Worm (Caenorhabditis elegans) whole organism, L1 larva: Measurements from ENCODE around the gene ZK1240.5.
A peak's percentile ranks its signal among the peaks of the same experiment; 100 is the strongest.

Experiments
- C04F5.9 ChIP-seq: sonication (generic microtip); optimal IDR thresholded peaks from 2 replicates; lab custom pipeline; 2016; ENCODE audit warnings: missing genetic modification characterization, missing compliant biosample characterization
- C34B4.2 ChIP-seq: sonication (generic microtip); optimal IDR thresholded peaks from 2 replicates; lab custom pipeline; 2017; ENCODE audit warnings: mild to moderate bottlenecking, missing genetic modification characterization, missing compliant biosample characterization
- F16B12.6 ChIP-seq: fragments of 150-350 bp; optimal IDR thresholded peaks from 2 replicates; lab custom pipeline; 2014; ENCODE audit warnings: missing biosample characterization, missing genetic modification characterization
- Y116A8C.19 ChIP-seq: sonication (generic microtip); optimal IDR thresholded peaks from 2 replicates; lab custom pipeline; 2016; ENCODE audit warnings: missing compliant biosample characterization, missing genetic modification characterization, borderline replicate concordance
- aha-1 ChIP-seq: fragments of 150-350 bp; optimal IDR thresholded peaks from 2 replicates; lab custom pipeline; 2014; ENCODE audit warnings: missing biosample characterization, missing genetic modification characterization
- alr-1 ChIP-seq: fragments of 200-800 bp; sonication (Bioruptor generic); optimal IDR thresholded peaks from 2 replicates; lab custom pipeline; 2018; ENCODE audit warnings: borderline replicate concordance, mild to moderate bottlenecking, missing genetic modification characterization, missing compliant biosample characterization
- aly-2 ChIP-seq: fragments of 150-350 bp; optimal IDR thresholded peaks from 2 replicates; lab custom pipeline; 2014; ENCODE audit warnings: missing biosample characterization, missing genetic modification characterization
- ceh-82 ChIP-seq, 3 experiments: fragments of 150-350 bp in 1 of 3; sonication (generic microtip) in 2 of 3; optimal IDR thresholded peaks; 2 replicates each; lab custom pipeline; 2014 to 2017; ENCODE audit warnings: missing biosample characterization in 3 of 3, missing genetic modification characterization in 3 of 3
- ceh-90 ChIP-seq: sonication (generic microtip); optimal IDR thresholded peaks from 2 replicates; lab custom pipeline; 2016; ENCODE audit warnings: missing genetic modification characterization, missing compliant biosample characterization
- dsc-1 ChIP-seq: sonication (generic microtip); optimal IDR thresholded peaks from 2 replicates; lab custom pipeline; 2016; ENCODE audit warnings: mild to moderate bottlenecking, missing genetic modification characterization, missing compliant biosample characterization
- efl-1 ChIP-seq, 4 experiments: fragments of 150-350 bp; optimal IDR thresholded peaks in 3 of 4; peaks in 1 of 4; 1 replicate in 1 of 4; 2 replicates in 3 of 4; lab custom pipeline; 2014; ENCODE audit warnings: missing biosample characterization in 2 of 4, missing genetic modification characterization in 2 of 4, missing genetic modification reagents in 2 of 4
- egl-13 ChIP-seq: sonication (generic microtip); optimal IDR thresholded peaks from 2 replicates; lab custom pipeline; 2016; ENCODE audit warnings: missing genotype, missing genetic modification reagents, missing genetic modification characterization, missing compliant biosample characterization
- egl-27 ChIP-seq, 2 experiments: fragments of 150-350 bp in 1 of 2; sonication (generic microtip); optimal IDR thresholded peaks; 3 replicates each; lab custom pipeline; 2017 to 2018; ENCODE audit warnings: missing biosample characterization in 2 of 2, missing genetic modification characterization in 2 of 2, missing genetic modification reagents in 2 of 2
- elt-2 ChIP-seq: sonication (generic microtip); optimal IDR thresholded peaks from 2 replicates; lab custom pipeline; 2016; ENCODE audit warnings: missing genetic modification characterization, mild to moderate bottlenecking, inconsistent platforms, missing compliant biosample characterization, missing genetic modification reagents
- elt-3 ChIP-seq, 6 experiments: fragments of 150-350 bp in 1 of 6; sonication (generic microtip); optimal IDR thresholded peaks; 2 replicates each; lab custom pipeline; 2017 to 2018; ENCODE audit warnings: missing biosample characterization in 6 of 6, missing genetic modification characterization in 6 of 6, inconsistent platforms in 1 of 6
- ets-5 ChIP-seq: fragments of 200-800 bp; sonication (Bioruptor generic); IDR thresholded peaks from 2 replicates; pipeline ENCODE4 v1.3.6; 2022; ENCODE audit warnings: missing genetic modification characterization, missing compliant biosample characterization
- fkh-10 ChIP-seq: sonication (generic microtip); optimal IDR thresholded peaks from 2 replicates; lab custom pipeline; 2017; ENCODE audit warnings: missing biosample characterization, missing genetic modification reagents, missing genetic modification characterization
- fkh-8 ChIP-seq: sonication (generic microtip); optimal IDR thresholded peaks from 2 replicates; lab custom pipeline; 2016; ENCODE audit warnings: mild to moderate bottlenecking, missing genetic modification characterization, missing compliant biosample characterization
- fos-1 ChIP-seq: fragments of 150-350 bp; optimal IDR thresholded peaks from 2 replicates; lab custom pipeline; 2014; ENCODE audit warnings: missing biosample characterization, missing genetic modification characterization
- grh-1 ChIP-seq: fragments of 200-800 bp; sonication (Bioruptor generic); IDR thresholded peaks from 2 replicates; pipeline ENCODE4 v1.3.6; 2022; ENCODE audit warnings: missing genetic modification reagents, missing genetic modification characterization, missing compliant biosample characterization
- irx-1 ChIP-seq: sonication (generic microtip); optimal IDR thresholded peaks from 2 replicates; lab custom pipeline; 2016; ENCODE audit warnings: missing genetic modification characterization, missing compliant biosample characterization
- isw-1 ChIP-seq: fragments of 200-800 bp; sonication (Bioruptor generic); IDR thresholded peaks from 2 replicates; pipeline ENCODE4 v1.3.6; 2022; ENCODE audit warnings: missing genetic modification characterization, missing compliant biosample characterization
- lin-14 ChIP-seq: fragments of 200-800 bp; sonication (Bioruptor generic); optimal IDR thresholded peaks from 2 replicates; lab custom pipeline; 2018; ENCODE audit warnings: mild to moderate bottlenecking, missing genetic modification characterization, moderate library complexity, missing compliant biosample characterization
- lin-35 ChIP-seq, 2 experiments: fragments of 150-350 bp; optimal IDR thresholded peaks; 2 replicates each; lab custom pipeline; 2014; ENCODE audit warnings: missing biosample characterization in 2 of 2, missing genetic modification characterization in 2 of 2, missing genetic modification reagents in 2 of 2
- lin-39 ChIP-seq: fragments of 150-350 bp; optimal IDR thresholded peaks from 2 replicates; lab custom pipeline; 2014; ENCODE audit warnings: missing biosample characterization, missing genetic modification reagents, missing genetic modification characterization
- lir-3 ChIP-seq: sonication (generic microtip); optimal IDR thresholded peaks from 2 replicates; lab custom pipeline; 2016; ENCODE audit warnings: mild to moderate bottlenecking, missing genetic modification characterization, moderate library complexity, missing compliant biosample characterization; ENCODE audit not compliant: poor library complexity
- lsy-2 ChIP-seq, 2 experiments: fragments of 150-350 bp; optimal IDR thresholded peaks; 2 replicates each; lab custom pipeline; 2014; ENCODE audit warnings: missing biosample characterization in 2 of 2, missing genetic modification characterization in 2 of 2
- mdl-1 ChIP-seq, 2 experiments: fragments of 150-350 bp; optimal IDR thresholded peaks; 2 replicates each; lab custom pipeline; 2014 to 2017; ENCODE audit warnings: missing biosample characterization in 2 of 2, missing genetic modification characterization in 2 of 2, inconsistent platforms in 1 of 2
- nhr-11 ChIP-seq: fragments of 150-350 bp; optimal IDR thresholded peaks from 2 replicates; lab custom pipeline; 2014; ENCODE audit warnings: missing biosample characterization, missing genetic modification characterization
- nhr-12 ChIP-seq: sonication (generic microtip); optimal IDR thresholded peaks from 2 replicates; lab custom pipeline; 2017; ENCODE audit warnings: missing biosample characterization, missing genetic modification characterization
- nhr-20 ChIP-seq: sonication (generic microtip); optimal IDR thresholded peaks from 2 replicates; lab custom pipeline; 2016; ENCODE audit warnings: mild to moderate bottlenecking, missing genetic modification characterization, missing compliant biosample characterization
- nhr-237 ChIP-seq: fragments of 150-350 bp; optimal IDR thresholded peaks from 2 replicates; lab custom pipeline; 2014; ENCODE audit warnings: missing biosample characterization, missing genetic modification characterization
- nhr-28 ChIP-seq: fragments of 150-350 bp; optimal IDR thresholded peaks from 2 replicates; lab custom pipeline; 2014; ENCODE audit warnings: missing biosample characterization, missing genetic modification characterization
- nhr-47 ChIP-seq: sonication (generic microtip); optimal IDR thresholded peaks from 2 replicates; lab custom pipeline; 2016; ENCODE audit warnings: mild to moderate bottlenecking, missing genetic modification characterization, moderate library complexity, missing compliant biosample characterization
- nhr-71 ChIP-seq: sonication (generic microtip); optimal IDR thresholded peaks from 2 replicates; lab custom pipeline; 2016; ENCODE audit warnings: mild to moderate bottlenecking, missing genetic modification characterization, moderate library complexity, missing compliant biosample characterization
- nhr-84 ChIP-seq: sonication (generic microtip); optimal IDR thresholded peaks from 2 replicates; lab custom pipeline; 2017; ENCODE audit warnings: missing biosample characterization, missing genetic modification characterization
- nhr-85 ChIP-seq: sonication (generic microtip); peaks from one replicate; lab custom pipeline; 2016; ENCODE audit warnings: missing genetic modification characterization, inconsistent platforms, missing compliant biosample characterization
- pag-3 ChIP-seq: sonication (generic microtip); optimal IDR thresholded peaks from 2 replicates; lab custom pipeline; 2017; ENCODE audit warnings: missing genetic modification characterization, mild to moderate bottlenecking, missing compliant biosample characterization, antibody characterized with exemption, borderline replicate concordance; ENCODE audit not compliant: insufficient read depth
- pax-3 ChIP-seq: fragments of 200-800 bp; sonication (Bioruptor generic); optimal IDR thresholded peaks from 2 replicates; lab custom pipeline; 2018; ENCODE audit warnings: mild to moderate bottlenecking, missing genetic modification characterization, moderate library complexity, missing compliant biosample characterization
- skn-1 ChIP-seq: fragments of 150-350 bp; optimal IDR thresholded peaks from 2 replicates; lab custom pipeline; 2014; ENCODE audit warnings: missing biosample characterization, missing genetic modification characterization
- sox-4 ChIP-seq: sonication (generic microtip); optimal IDR thresholded peaks from 2 replicates; lab custom pipeline; 2016; ENCODE audit warnings: missing genetic modification characterization, missing compliant biosample characterization
- sptf-1 ChIP-seq: fragments of 150-350 bp; optimal IDR thresholded peaks from 2 replicates; lab custom pipeline; 2014; ENCODE audit warnings: missing biosample characterization, missing genetic modification characterization
- swsn-7 ChIP-seq: sonication (generic microtip); optimal IDR thresholded peaks from 2 replicates; lab custom pipeline; 2016; ENCODE audit warnings: missing genetic modification characterization, missing compliant biosample characterization
- tbx-2 ChIP-seq: sonication (generic microtip); optimal IDR thresholded peaks from 2 replicates; lab custom pipeline; 2016; ENCODE audit warnings: missing genetic modification characterization, missing compliant biosample characterization
- tlp-1 ChIP-seq: fragments of 150-350 bp; optimal IDR thresholded peaks from 2 replicates; lab custom pipeline; 2014; ENCODE audit warnings: missing biosample characterization, missing genetic modification characterization
- unc-62 ChIP-seq: fragments of 150-350 bp; optimal IDR thresholded peaks from 2 replicates; lab custom pipeline; 2014; ENCODE audit warnings: missing biosample characterization, missing genetic modification reagents, missing genetic modification characterization
- unc-86 ChIP-seq: sonication (generic microtip); optimal IDR thresholded peaks from 2 replicates; lab custom pipeline; 2016; ENCODE audit warnings: missing genetic modification characterization, missing compliant biosample characterization
- unc-98 ChIP-seq: fragments of 200-800 bp; sonication (Bioruptor generic); IDR thresholded peaks from 2 replicates; pipeline ENCODE4 v1.3.6; 2022; ENCODE audit warnings: missing genetic modification characterization, missing compliant biosample characterization
- vab-15 ChIP-seq: sonication (generic microtip); optimal IDR thresholded peaks from 2 replicates; lab custom pipeline; 2017; ENCODE audit warnings: missing genotype, mild to moderate bottlenecking, missing genetic modification characterization, missing compliant biosample characterization
- xbp-1 ChIP-seq: sonication (generic microtip); optimal IDR thresholded peaks from 2 replicates; lab custom pipeline; 2016; ENCODE audit warnings: missing genetic modification characterization, missing compliant biosample characterization
- zag-1 ChIP-seq: fragments of 150-350 bp; optimal IDR thresholded peaks from 2 replicates; lab custom pipeline; 2014; ENCODE audit warnings: missing biosample characterization, missing genetic modification characterization
- zip-4 ChIP-seq: fragments of 200-800 bp; sonication (Bioruptor generic); optimal IDR thresholded peaks from 2 replicates; lab custom pipeline; 2018; ENCODE audit warnings: mild to moderate bottlenecking, missing genetic modification characterization, moderate library complexity, missing compliant biosample characterization
- ztf-4 ChIP-seq: fragments of 150-350 bp; optimal IDR thresholded peaks from 2 replicates; lab custom pipeline; 2014; ENCODE audit warnings: missing biosample characterization, missing genetic modification characterization

ZK1240.5 gene

ce11 chrII:2289441-2289840, 28.3 kb downstream of the ZK1240.5 start (continued):
- TF ChIP-seq grh-1 (GFP tag; lab: Robert Waterston, UW), result no peak
- no peak for TF ChIP-seq unc-62 (GFP tag; lab: Kevin White, UChicago)
- TF ChIP-seq unc-86 (tag; lab: Kevin White, UChicago), result no peak
- TF ChIP-seq aha-1 (tag; lab: Kevin White, UChicago), result no peak
- TF ChIP-seq isw-1, result peak; percentile 42
- TF ChIP-seq egl-13 (tag; lab: Kevin White, UChicago), result no peak
- TF ChIP-seq sptf-1 (tag; lab: Kevin White, UChicago), result no peak
- no peak for TF ChIP-seq unc-98 (GFP tag; lab: Robert Waterston, UW)
- peak; percentile 92 for TF ChIP-seq zip-4 (GFP tag; lab: Kevin White, UChicago)
- TF ChIP-seq lir-3 (tag; lab: Kevin White, UChicago), result no peak
- TF ChIP-seq C04F5.9 (tag; lab: Kevin White, UChicago), result no peak
- TF ChIP-seq nhr-28 (tag; lab: Kevin White, UChicago), result no peak
- peak; percentile 32 for TF ChIP-seq nhr-47
- no peak for TF ChIP-seq nhr-85
- TF ChIP-seq lin-39, result no peak
- TF ChIP-seq lin-35 (GFP tag; optimal IDR thresholded peaks at IDR 0.05; lab: Kevin White, UChicago), result no peak
- no peak for TF ChIP-seq sox-4 (tag; lab: Kevin White, UChicago)
- TF ChIP-seq ztf-4, result no peak
- TF ChIP-seq nhr-12 (tag; lab: Kevin White, UChicago), result no peak
- TF ChIP-seq efl-1 (optimal IDR thresholded peaks at IDR 0.05; lab: Kevin White, UChicago), result peak; percentile 27 to 54
- peak in 1 of 2 experiments; percentile 39 for TF ChIP-seq efl-1 (GFP tag; optimal IDR thresholded peaks at IDR 0.05 in 1 of 2; lab: Kevin White, UChicago)
- TF ChIP-seq tbx-2, result no peak
- TF ChIP-seq ets-5 (GFP tag; lab: Robert Waterston, UW), result no peak
- no peak for TF ChIP-seq egl-27 (tag; optimal IDR thresholded peaks at IDR 0.05; lab: Kevin White, UChicago)
- TF ChIP-seq tlp-1 (tag; lab: Kevin White, UChicago), result no peak
- no peak for TF ChIP-seq Y116A8C.19 (tag; lab: Kevin White, UChicago)
- TF ChIP-seq pax-3 (tag; lab: Kevin White, UChicago), result no peak
- TF ChIP-seq nhr-84 (tag; lab: Kevin White, UChicago), result no peak
- TF ChIP-seq nhr-11 (tag; lab: Kevin White, UChicago), result no peak
- TF ChIP-seq pag-3 (tag; lab: Kevin White, UChicago), result no peak
- no peak for TF ChIP-seq fkh-10 (GFP tag; lab: Kevin White, UChicago)
- peak in 1 of 2 experiments; percentile 10 for TF ChIP-seq lsy-2 (tag; optimal IDR thresholded peaks at IDR 0.05; lab: Kevin White, UChicago)
- no peak for TF ChIP-seq swsn-7 (tag; lab: Kevin White, UChicago)
- no peak for TF ChIP-seq mdl-1 (tag; optimal IDR thresholded peaks at IDR 0.05; lab: Kevin White, UChicago)
- peak; percentile 35 to 70 (median 61) for TF ChIP-seq ceh-82 (tag; optimal IDR thresholded peaks at IDR 0.05; lab: Kevin White, UChicago)
- no peak for TF ChIP-seq elt-2 (tag; lab: Kevin White, UChicago)
- no peak for TF ChIP-seq vab-15 (tag; lab: Kevin White, UChicago)
- no peak for TF ChIP-seq fkh-8 (tag; lab: Kevin White, UChicago)
- TF ChIP-seq aly-2 (tag; lab: Kevin White, UChicago), result no peak
- TF ChIP-seq lin-14 (GFP tag; lab: Kevin White, UChicago), result peak; percentile 77
- no peak for TF ChIP-seq xbp-1 (tag; lab: Kevin White, UChicago)
- no peak for TF ChIP-seq nhr-20 (tag; lab: Kevin White, UChicago)
- no peak for TF ChIP-seq F16B12.6
- no peak for TF ChIP-seq ceh-90 (tag; lab: Kevin White, UChicago)
- no peak for TF ChIP-seq dsc-1 (tag; lab: Kevin White, UChicago)
- TF ChIP-seq skn-1 (tag; lab: Kevin White, UChicago), result peak; percentile 14
- TF ChIP-seq irx-1 (tag; lab: Kevin White, UChicago), result no peak
- no peak for TF ChIP-seq fos-1 (tag; lab: Kevin White, UChicago)
- TF ChIP-seq C34B4.2 (tag; lab: Kevin White, UChicago), result no peak
- TF ChIP-seq nhr-237 (tag; lab: Kevin White, UChicago), result no peak
- no peak for TF ChIP-seq zag-1 (tag; lab: Kevin White, UChicago)
- peak; percentile 65 for TF ChIP-seq nhr-71 (tag; lab: Kevin White, UChicago)
- no peak for TF ChIP-seq alr-1 (tag; lab: Kevin White, UChicago)
- no peak for TF ChIP-seq elt-3 (tag; optimal IDR thresholded peaks at IDR 0.05; lab: Kevin White, UChicago)
